Fruit fly (Drosophila melanogaster) whole organism, embryonic: ENCODE measurements around the gene bor.

Source experiments
- Atf-2 ChIP-seq: fragments of 200-800 bp; sonication (Bioruptor generic); optimal IDR thresholded peaks from 2 replicates; lab custom pipeline; 2016; ENCODE audit warnings: missing biosample characterization, missing genetic modification characterization
- CG11723 ChIP-seq: fragments of 200-800 bp; sonication (Bioruptor generic); optimal IDR thresholded peaks from 2 replicates; lab custom pipeline; 2017; ENCODE audit warnings: missing biosample characterization, mild to moderate bottlenecking, missing genetic modification characterization
- CG12071 ChIP-seq: fragments of 200-800 bp; sonication (Bioruptor generic); optimal IDR thresholded peaks from 3 replicates; lab custom pipeline; 2018; ENCODE audit warnings: missing biosample characterization, mild to moderate bottlenecking, missing genetic modification characterization
- CG15073 ChIP-seq: fragments of 200-800 bp; sonication (Bioruptor generic); optimal IDR thresholded peaks from 2 replicates; lab custom pipeline; 2016; ENCODE audit warnings: missing biosample characterization, missing genetic modification characterization
- CG15479 ChIP-seq: fragments of 200-800 bp; sonication (Bioruptor generic); optimal IDR thresholded peaks from 3 replicates; lab custom pipeline; 2019; ENCODE audit warnings: missing biosample characterization, mild to moderate bottlenecking, missing genetic modification characterization, moderate library complexity
- CG15696 ChIP-seq: fragments of 200-800 bp; sonication (Bioruptor generic); optimal IDR thresholded peaks from 2 replicates; lab custom pipeline; 2019; ENCODE audit warnings: missing biosample characterization, mild to moderate bottlenecking, missing genetic modification characterization, moderate library complexity
- CG2120 ChIP-seq: fragments of 200-800 bp; sonication (Bioruptor generic); optimal IDR thresholded peaks from 3 replicates; lab custom pipeline; 2016; ENCODE audit warnings: missing biosample characterization, missing genetic modification characterization
- CG30431 ChIP-seq: fragments of 200-800 bp; sonication (Bioruptor generic); optimal IDR thresholded peaks from 2 replicates; lab custom pipeline; 2017; ENCODE audit warnings: missing biosample characterization, missing genetic modification characterization
- CG32767 ChIP-seq: fragments of 200-800 bp; sonication (Bioruptor generic); IDR thresholded peaks from 2 replicates; pipeline ENCODE4 v1.3.6; 2022; ENCODE audit warnings: missing biosample characterization, missing genetic modification characterization
- CG4424 ChIP-seq: fragments of 200-800 bp; sonication (Bioruptor generic); optimal IDR thresholded peaks from 3 replicates; lab custom pipeline; 2016; ENCODE audit warnings: missing biosample characterization, missing genetic modification characterization
- CG6683 ChIP-seq: fragments of 200-800 bp; sonication (Bioruptor generic); optimal IDR thresholded peaks from 2 replicates; lab custom pipeline; 2017; ENCODE audit warnings: missing biosample characterization, mild to moderate bottlenecking, missing genetic modification characterization, missing genetic modification reagents
- CG6689 ChIP-seq: fragments of 200-800 bp; sonication (Bioruptor generic); IDR thresholded peaks from 2 replicates; pipeline ENCODE4 v1.3.6; 2022; ENCODE audit warnings: missing biosample characterization, missing genetic modification characterization
- CG7839 ChIP-seq: fragments of 200-800 bp; sonication (Bioruptor generic); optimal IDR thresholded peaks from 3 replicates; lab custom pipeline; 2018; ENCODE audit warnings: missing biosample characterization, mild to moderate bottlenecking, missing genetic modification characterization, moderate library complexity
- CG8359 ChIP-seq: fragments of 200-800 bp; sonication (Bioruptor generic); optimal IDR thresholded peaks from 2 replicates; lab custom pipeline; 2017; ENCODE audit warnings: missing biosample characterization, mild to moderate bottlenecking, missing genetic modification characterization, borderline replicate concordance
- CG8944 ChIP-seq: fragments of 200-800 bp; sonication (Bioruptor generic); optimal IDR thresholded peaks from 3 replicates; lab custom pipeline; 2016; ENCODE audit warnings: missing biosample characterization, missing genetic modification characterization
- D19A ChIP-seq: fragments of 200-800 bp; optimal IDR thresholded peaks from 3 replicates; lab custom pipeline; 2019; ENCODE audit warnings: missing biosample characterization, mild to moderate bottlenecking, missing genetic modification characterization, moderate library complexity
- Dll ChIP-seq: fragments of 200-800 bp; sonication (Bioruptor generic); IDR thresholded peaks from 4 replicates; pipeline ENCODE4 v1.3.6; 2022; ENCODE audit warnings: missing biosample characterization, missing genetic modification characterization; ENCODE audit not compliant: partially characterized antibody
- E2f2 ChIP-seq: fragments of 200-800 bp; sonication (Bioruptor generic); IDR thresholded peaks from 2 replicates; pipeline ENCODE4 v1.3.6; 2022; ENCODE audit warnings: missing biosample characterization, missing genetic modification characterization
- Fer1 ChIP-seq: fragments of 200-800 bp; sonication (Bioruptor generic); optimal IDR thresholded peaks from 2 replicates; lab custom pipeline; 2017; ENCODE audit warnings: missing biosample characterization, mild to moderate bottlenecking, missing genetic modification characterization
- GATAe ChIP-seq: fragments of 200-800 bp; sonication (Bioruptor generic); conservative IDR thresholded peaks from 2 replicates; pipeline ENCODE4 v1.3.6; 2022; ENCODE audit warnings: missing biosample characterization, missing genetic modification characterization
- Gug ChIP-seq: fragments of 200-800 bp; sonication (Bioruptor generic); IDR thresholded peaks from 4 replicates; pipeline ENCODE4 v1.3.6; 2022; ENCODE audit warnings: missing biosample characterization, missing genetic modification characterization
- HLH3B ChIP-seq: fragments of 200-800 bp; sonication (Bioruptor generic); IDR thresholded peaks from 2 replicates; pipeline ENCODE4 v1.3.6; 2022; ENCODE audit warnings: missing biosample characterization, missing genetic modification characterization
- Hr39 ChIP-seq: fragments of >200 bp; optimal IDR thresholded peaks from 2 replicates; lab custom pipeline; 2017
- Lhr ChIP-seq: fragments of 200-800 bp; sonication (Bioruptor generic); optimal IDR thresholded peaks from 3 replicates; lab custom pipeline; 2017; ENCODE audit warnings: mild to moderate bottlenecking, missing biosample characterization, missing genetic modification reagents, missing genetic modification characterization
- NK7.1 ChIP-seq: fragments of 200-800 bp; sonication (Bioruptor generic); optimal IDR thresholded peaks from 3 replicates; lab custom pipeline; 2016; ENCODE audit warnings: missing biosample characterization, missing genetic modification characterization
- Six4 ChIP-seq: fragments of 200-800 bp; sonication (Bioruptor generic); optimal IDR thresholded peaks from 2 replicates; lab custom pipeline; 2016; ENCODE audit warnings: missing biosample characterization, missing genetic modification characterization
- Tbp ChIP-seq: fragments of >200 bp; optimal IDR thresholded peaks from 2 replicates; lab custom pipeline; 2018; ENCODE audit warnings: missing biosample characterization, missing genetic modification characterization
- al ChIP-seq: fragments of 200-800 bp; sonication (Bioruptor generic); IDR thresholded peaks from 2 replicates; pipeline ENCODE4 v1.3.6; 2022; ENCODE audit warnings: missing biosample characterization, missing genetic modification characterization
- amos ChIP-seq: fragments of 200-800 bp; sonication (Bioruptor generic); IDR thresholded peaks from 2 replicates; pipeline ENCODE4 v1.3.6; 2022; ENCODE audit warnings: missing biosample characterization, missing genetic modification characterization; ENCODE audit not compliant: partially characterized antibody
- aop ChIP-seq: fragments of 200-800 bp; sonication (Bioruptor generic); IDR thresholded peaks from 2 replicates; pipeline ENCODE4 v1.3.6; 2022; ENCODE audit warnings: missing biosample characterization, missing genetic modification characterization
- bsh ChIP-seq, 2 experiments: fragments of 200-800 bp; sonication (Bioruptor generic); optimal IDR thresholded peaks; 2 replicates each; lab custom pipeline; 2017 to 2018; ENCODE audit warnings: mild to moderate bottlenecking in 2 of 2, missing biosample characterization in 2 of 2, missing genetic modification characterization in 2 of 2, moderate library complexity in 1 of 2
- chif ChIP-seq, 2 experiments: fragments of 200-800 bp; sonication (Bioruptor generic); optimal IDR thresholded peaks; 3 replicates each; lab custom pipeline; 2016; ENCODE audit warnings: missing biosample characterization in 2 of 2, missing genetic modification characterization in 2 of 2
- chinmo ChIP-seq: fragments of 200-800 bp; sonication (Bioruptor generic); IDR thresholded peaks from 4 replicates; pipeline ENCODE4 v1.3.6; 2022; ENCODE audit warnings: missing biosample characterization, missing genetic modification characterization; ENCODE audit not compliant: partially characterized antibody
- croc ChIP-seq: fragments of 200-800 bp; sonication (Bioruptor generic); conservative IDR thresholded peaks from 3 replicates; pipeline ENCODE4 v1.3.6; 2022; ENCODE audit warnings: missing biosample characterization, missing genetic modification characterization
- crol ChIP-seq: fragments of 200-800 bp; sonication (Bioruptor generic); IDR thresholded peaks from 2 replicates; pipeline ENCODE4 v1.3.6; 2022; ENCODE audit warnings: missing biosample characterization, missing genetic modification characterization
- disco-r ChIP-seq: fragments of 200-800 bp; sonication (Bioruptor generic); optimal IDR thresholded peaks from 2 replicates; lab custom pipeline; 2016; ENCODE audit warnings: missing biosample characterization, missing genetic modification characterization
- dm ChIP-seq: fragments of 200-800 bp; sonication (Bioruptor generic); optimal IDR thresholded peaks from 3 replicates; lab custom pipeline; 2016; ENCODE audit warnings: missing biosample characterization, missing genetic modification characterization
- eve ChIP-seq, 2 experiments: fragments of >200 bp; optimal IDR thresholded peaks; 2 replicates each; lab custom pipeline; 2017; ENCODE audit warnings: missing biosample characterization in 2 of 2, missing genetic modification characterization in 2 of 2
- fd102C ChIP-seq: fragments of 200-800 bp; sonication (Bioruptor generic); optimal IDR thresholded peaks from 2 replicates; lab custom pipeline; 2018; ENCODE audit warnings: missing biosample characterization, mild to moderate bottlenecking, missing genetic modification characterization, moderate library complexity
- jing ChIP-seq: fragments of 200-800 bp; sonication (Bioruptor generic); optimal IDR thresholded peaks from 2 replicates; lab custom pipeline; 2018; ENCODE audit warnings: missing biosample characterization, mild to moderate bottlenecking, missing genetic modification characterization
- jumu ChIP-seq: fragments of 200-800 bp; sonication (Bioruptor generic); optimal IDR thresholded peaks from 3 replicates; lab custom pipeline; 2016; ENCODE audit warnings: missing biosample characterization, missing genetic modification characterization
- knrl ChIP-seq: fragments of 200-800 bp; sonication (Bioruptor generic); IDR thresholded peaks from 3 replicates; pipeline ENCODE4 v1.3.6; 2022; ENCODE audit warnings: missing biosample characterization, missing genetic modification characterization; ENCODE audit not compliant: partially characterized antibody
- phol ChIP-seq: fragments of 200-800 bp; sonication (Bioruptor generic); optimal IDR thresholded peaks from 3 replicates; lab custom pipeline; 2018; ENCODE audit warnings: missing biosample characterization, mild to moderate bottlenecking, missing genetic modification characterization, moderate library complexity
- repo ChIP-seq: fragments of 200-800 bp; sonication (Bioruptor generic); optimal IDR thresholded peaks from 2 replicates; lab custom pipeline; 2016; ENCODE audit warnings: missing biosample characterization, missing genetic modification characterization
- ro ChIP-seq: fragments of 200-800 bp; sonication (Bioruptor generic); IDR thresholded peaks from 2 replicates; pipeline ENCODE4 v1.3.6; 2022; ENCODE audit warnings: missing biosample characterization, missing genetic modification characterization
- scrt ChIP-seq: fragments of 200-800 bp; sonication (Bioruptor generic); optimal IDR thresholded peaks from 2 replicates; lab custom pipeline; 2018; ENCODE audit warnings: missing biosample characterization, mild to moderate bottlenecking, missing genetic modification characterization, moderate library complexity
- tio ChIP-seq: fragments of 200-800 bp; sonication (Bioruptor generic); optimal IDR thresholded peaks from 2 replicates; lab custom pipeline; 2017; ENCODE audit warnings: missing biosample characterization, missing genetic modification characterization, inconsistent platforms
- zf30C ChIP-seq: fragments of 200-800 bp; sonication (Bioruptor generic); optimal IDR thresholded peaks from 3 replicates; lab custom pipeline; 2018; ENCODE audit warnings: missing biosample characterization, mild to moderate bottlenecking, missing genetic modification characterization

bor gene

DNA sequence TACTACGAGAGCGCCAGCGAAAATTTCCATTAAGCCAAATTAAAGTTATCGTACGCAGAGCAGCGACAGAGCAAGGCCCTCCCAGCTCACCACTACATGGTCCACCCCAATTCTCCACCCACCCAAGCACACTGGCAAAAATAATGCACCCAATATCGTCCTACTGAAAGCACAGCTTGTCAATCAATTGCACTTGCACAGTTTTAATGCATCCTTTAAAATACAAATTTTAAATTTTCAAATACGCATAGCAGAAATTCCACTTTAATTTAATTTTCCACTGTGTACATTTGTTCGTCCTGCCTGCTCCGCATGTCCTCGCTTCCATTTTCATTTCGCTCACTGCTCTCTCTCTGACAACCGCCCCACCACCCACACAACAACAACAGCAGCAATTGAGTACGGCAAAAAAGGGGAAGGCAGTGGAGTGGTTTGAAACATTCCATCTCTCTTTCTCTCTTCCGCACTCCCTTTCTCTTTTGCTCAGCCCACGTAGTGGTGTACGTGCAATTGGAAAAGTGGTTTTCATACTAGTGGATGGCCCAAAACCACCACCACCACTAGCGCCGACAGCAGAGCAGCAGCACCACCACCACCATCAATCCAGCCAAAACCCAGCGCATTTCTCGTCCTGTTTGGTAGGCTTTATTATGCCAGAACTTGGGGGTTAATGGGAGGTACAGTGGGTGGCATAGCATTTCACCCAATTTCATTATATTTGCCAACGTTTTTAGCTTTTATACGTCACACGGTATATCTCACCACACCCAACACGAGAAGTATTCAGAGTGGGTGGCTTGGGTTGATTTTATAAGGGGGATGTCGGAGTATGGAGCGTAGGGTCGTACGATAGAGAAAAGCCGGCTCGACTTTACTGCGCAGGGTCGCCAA lies 16.1 kb downstream of the bor start (continued):
- peak; percentile 70 for TF ChIP-seq CG15696 (tag; lab: Kevin White, UChicago)
- peak; percentile 58 to 86 for TF ChIP-seq chif (GFP tag; optimal IDR thresholded peaks at IDR 0.05; lab: Kevin White, UChicago)
- TF ChIP-seq Lhr (GFP tag; lab: Kevin White, UChicago) = no peak
- TF ChIP-seq Tbp (GFP tag; lab: Kevin White, UChicago) = no peak
- TF ChIP-seq CG8359 (GFP tag; lab: Kevin White, UChicago) = peak; percentile 76
- 0 out of 4 replicates have a peak, but pooled peaks have one; percentile 22 for TF ChIP-seq chinmo (GFP tag; lab: Robert Waterston, UW)
- peak; percentile 64 for TF ChIP-seq CG6689 (GFP tag; lab: Robert Waterston, UW)
- TF ChIP-seq CG6683 = peak; percentile 89
- 0 out of 4 replicates have a peak, but pooled peaks have one; percentile 10 for TF ChIP-seq Dll
- TF ChIP-seq al = peak; percentile 69
- TF ChIP-seq amos (GFP tag; lab: Robert Waterston, UW) = no peak
- TF ChIP-seq disco-r = peak; percentile 27
- no peak for TF ChIP-seq fd102C (GFP tag; lab: Kevin White, UChicago)
- peak; percentile 85; the same call in 3 of the 4 replicates for TF ChIP-seq Gug (GFP tag; lab: Robert Waterston, UW)
- TF ChIP-seq tio (GFP tag; lab: Kevin White, UChicago) = peak; percentile 68
- no peak for TF ChIP-seq aop
- TF ChIP-seq HLH3B (GFP tag; lab: Robert Waterston, UW) = peak; percentile 92
- TF ChIP-seq bsh (GFP tag; optimal IDR thresholded peaks at IDR 0.05; lab: Kevin White, UChicago) = peak in 1 of 2 experiments; percentile 68
- no peak for TF ChIP-seq eve (GFP tag; optimal IDR thresholded peaks at IDR 0.05; lab: Kevin White, UChicago)
- peak; percentile 35; the same call in 1 of the 3 replicates for TF ChIP-seq croc (GFP tag; lab: Robert Waterston, UW)
- TF ChIP-seq Atf-2 (GFP tag; lab: Kevin White, UChicago) = no peak
- peak; percentile 65 for TF ChIP-seq Six4 (GFP tag; lab: Kevin White, UChicago)
- TF ChIP-seq CG7839 = peak; percentile 77
- peak; percentile 58 for TF ChIP-seq crol (GFP tag; lab: Robert Waterston, UW)
- TF ChIP-seq CG4424 (GFP tag; lab: Kevin White, UChicago) = peak; percentile 88
- peak; percentile 45 for TF ChIP-seq ro (GFP tag; lab: Robert Waterston, UW)
- no peak; the same call in 1 of the 2 replicates for TF ChIP-seq GATAe (GFP tag; lab: Robert Waterston, UW)
- peak; percentile 92 for TF ChIP-seq CG12071 (GFP tag; lab: Kevin White, UChicago)
- no peak for TF ChIP-seq Hr39 (lab: Kevin White, UChicago)
- TF ChIP-seq CG15073 (GFP tag; lab: Kevin White, UChicago) = no peak
- peak; percentile 82 for TF ChIP-seq CG2120 (GFP tag; lab: Kevin White, UChicago)
- TF ChIP-seq repo (GFP tag; lab: Kevin White, UChicago) = peak; percentile 65
- peak; percentile 41 for TF ChIP-seq jumu (GFP tag; lab: Kevin White, UChicago)
- TF ChIP-seq CG15479 (GFP tag; lab: Kevin White, UChicago) = no peak
- no peak; the same call in 1 of the 2 replicates for TF ChIP-seq CG32767 (GFP tag; lab: Robert Waterston, UW)
- TF ChIP-seq CG11723 (GFP tag; lab: Kevin White, UChicago) = peak; percentile 56
- peak; percentile 92 for TF ChIP-seq scrt
- TF ChIP-seq phol (tag; lab: Kevin White, UChicago) = peak; percentile 79
- TF ChIP-seq E2f2 (GFP tag; lab: Robert Waterston, UW) = no peak
- no peak for TF ChIP-seq dm (GFP tag; lab: Kevin White, UChicago)
- peak; percentile 88 for TF ChIP-seq CG8944 (GFP tag; lab: Kevin White, UChicago)
- TF ChIP-seq Fer1 (GFP tag; lab: Kevin White, UChicago) = peak; percentile 97
- TF ChIP-seq jing (GFP tag; lab: Kevin White, UChicago) = peak; percentile 17
- peak; percentile 82 for TF ChIP-seq D19A (tag; lab: Kevin White, UChicago)
- TF ChIP-seq knrl = no peak
- peak; percentile 90 for TF ChIP-seq zf30C (GFP tag; lab: Kevin White, UChicago)
- TF ChIP-seq NK7.1 (GFP tag; lab: Kevin White, UChicago) = peak; percentile 80
- peak; percentile 27 for TF ChIP-seq CG30431 (GFP tag; lab: Kevin White, UChicago)
